Fruit fly (Drosophila melanogaster) whole organism, adult: ENCODE results near the gene Atg18a.

Experiments used
- CG11617 ChIP-seq: fragments of 200-800 bp; sonication (Bioruptor generic); optimal IDR thresholded peaks from 2 replicates; lab custom pipeline; 2017; ENCODE audit warnings: mild to moderate bottlenecking, missing biosample characterization, missing genetic modification reagents, missing genetic modification characterization
- CG12768 ChIP-seq: fragments of 200-800 bp; sonication (Bioruptor generic); optimal IDR thresholded peaks from 2 replicates; lab custom pipeline; 2017; ENCODE audit warnings: missing biosample characterization, missing genetic modification characterization, mild to moderate bottlenecking, moderate library complexity, missing genetic modification reagents
- CG14711 ChIP-seq: fragments of 200-800 bp; sonication (Bioruptor generic); optimal IDR thresholded peaks from 2 replicates; lab custom pipeline; 2018; ENCODE audit warnings: missing biosample characterization, mild to moderate bottlenecking, missing genetic modification characterization, moderate library complexity
- CG1620 ChIP-seq: fragments of 200-800 bp; sonication (Bioruptor generic); optimal IDR thresholded peaks from 2 replicates; lab custom pipeline; 2016; ENCODE audit warnings: missing biosample characterization, missing genetic modification characterization
- CG33017 ChIP-seq: fragments of 200-800 bp; sonication (Bioruptor generic); optimal IDR thresholded peaks from 2 replicates; lab custom pipeline; 2018; ENCODE audit warnings: missing biosample characterization, mild to moderate bottlenecking, missing genetic modification characterization, moderate library complexity
- CG5204 ChIP-seq: fragments of 200-800 bp; sonication (Bioruptor generic); optimal IDR thresholded peaks from 2 replicates; lab custom pipeline; 2016; ENCODE audit warnings: missing biosample characterization, missing genetic modification characterization
- CG7045 ChIP-seq: fragments of 200-800 bp; sonication (Bioruptor generic); optimal IDR thresholded peaks from 2 replicates; lab custom pipeline; 2017; ENCODE audit warnings: missing biosample characterization, mild to moderate bottlenecking, missing genetic modification characterization
- CG7101 ChIP-seq: fragments of 200-800 bp; sonication (Bioruptor generic); optimal IDR thresholded peaks from 2 replicates; lab custom pipeline; 2018; ENCODE audit warnings: missing biosample characterization, mild to moderate bottlenecking, missing genetic modification characterization, moderate library complexity
- Clk ChIP-seq: fragments of 200-800 bp; sonication (Bioruptor generic); optimal IDR thresholded peaks from 2 replicates; lab custom pipeline; 2017; ENCODE audit warnings: missing biosample characterization, missing genetic modification characterization
- Crg-1 ChIP-seq: fragments of 200-800 bp; sonication (Bioruptor generic); optimal IDR thresholded peaks from 2 replicates; lab custom pipeline; 2016; ENCODE audit warnings: missing biosample characterization, missing genetic modification characterization
- Hr96 ChIP-seq: fragments of 200-800 bp; sonication (Bioruptor generic); optimal IDR thresholded peaks from 2 replicates; lab custom pipeline; 2016; ENCODE audit warnings: missing biosample characterization, missing genetic modification characterization
- Mnt ChIP-seq: fragments of 200-800 bp; sonication (Bioruptor generic); optimal IDR thresholded peaks from 2 replicates; lab custom pipeline; 2016; ENCODE audit warnings: missing biosample characterization, mild to moderate bottlenecking, missing genetic modification characterization
- bab1 ChIP-seq: fragments of 200-800 bp; sonication (Bioruptor generic); optimal IDR thresholded peaks from 3 replicates; lab custom pipeline; 2019; ENCODE audit warnings: missing biosample characterization, mild to moderate bottlenecking, missing genetic modification characterization, moderate library complexity
- cic ChIP-seq: fragments of 200-800 bp; sonication (Bioruptor generic); optimal IDR thresholded peaks from 2 replicates; lab custom pipeline; 2017; ENCODE audit warnings: missing biosample characterization, mild to moderate bottlenecking, missing genetic modification characterization, moderate library complexity
- cnc ChIP-seq, 2 experiments: fragments of >200 bp; optimal IDR thresholded peaks; 2 replicates each; lab custom pipeline; 2017
- kay ChIP-seq: fragments of 200-800 bp; sonication (Bioruptor generic); peaks from one replicate; lab custom pipeline; 2016; ENCODE audit warnings: missing biosample characterization, missing genetic modification characterization, borderline replicate concordance
- ovo ChIP-seq: fragments of 200-800 bp; sonication (Bioruptor generic); optimal IDR thresholded peaks from 2 replicates; lab custom pipeline; 2016; ENCODE audit warnings: missing biosample characterization, missing genetic modification characterization
- pad ChIP-seq: fragments of 200-800 bp; sonication (Bioruptor generic); optimal IDR thresholded peaks from 3 replicates; lab custom pipeline; 2017; ENCODE audit warnings: missing biosample characterization, missing genetic modification characterization, mild to moderate bottlenecking, moderate library complexity, missing genetic modification reagents
- tj ChIP-seq: fragments of 200-800 bp; sonication (Bioruptor generic); optimal IDR thresholded peaks from 3 replicates; lab custom pipeline; 2017; ENCODE audit warnings: missing biosample characterization, mild to moderate bottlenecking, missing genetic modification characterization, moderate library complexity
- toe ChIP-seq: fragments of 200-800 bp; sonication (Bioruptor generic); optimal IDR thresholded peaks from 2 replicates; lab custom pipeline; 2016; ENCODE audit warnings: missing biosample characterization, missing genetic modification characterization

The Atg18a gene

DNA sequence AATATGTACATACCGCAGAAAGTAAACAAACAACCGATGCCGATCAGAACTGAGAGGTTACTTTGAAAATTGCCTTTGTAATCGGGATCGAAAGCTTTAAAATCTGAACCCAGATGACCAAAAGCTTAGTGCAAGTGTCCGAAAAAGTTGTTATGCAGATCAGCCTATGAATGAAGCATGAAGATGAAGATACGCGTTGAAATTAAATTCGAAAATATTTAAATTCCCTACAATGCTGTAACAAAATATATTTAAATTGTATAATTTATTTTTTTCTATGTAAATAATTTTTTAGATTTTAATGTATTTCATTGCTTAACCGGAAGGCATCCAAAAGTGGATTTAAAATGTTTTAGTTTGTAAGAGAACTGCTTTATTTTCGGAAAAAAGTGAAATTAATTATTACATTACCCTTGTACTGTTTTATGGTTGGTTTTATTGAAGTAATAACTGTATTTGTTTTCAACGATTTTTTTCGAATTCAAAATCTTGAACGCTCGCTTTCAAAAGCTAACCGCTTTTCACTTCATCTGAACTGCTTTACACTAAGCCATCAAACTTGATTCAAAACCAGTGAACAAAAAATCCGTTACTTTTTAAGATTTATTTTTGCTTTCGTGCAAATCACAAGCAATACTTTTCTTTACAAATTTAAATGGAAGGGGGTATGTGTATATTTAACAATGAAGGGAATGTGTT lies 26.8 kb upstream of the Atg18a start, which contains the start of gene CG43886:
Gene CG43886 (minus strand): TSS at position 51 of the 699 bp plus-strand sequence.
- no peak for TF ChIP-seq CG12768 (GFP tag; lab: Kevin White, UChicago)
- TF ChIP-seq toe (GFP tag; lab: Kevin White, UChicago) = no peak
- TF ChIP-seq tj (GFP tag; lab: Kevin White, UChicago) = peak; percentile 39

DNA sequence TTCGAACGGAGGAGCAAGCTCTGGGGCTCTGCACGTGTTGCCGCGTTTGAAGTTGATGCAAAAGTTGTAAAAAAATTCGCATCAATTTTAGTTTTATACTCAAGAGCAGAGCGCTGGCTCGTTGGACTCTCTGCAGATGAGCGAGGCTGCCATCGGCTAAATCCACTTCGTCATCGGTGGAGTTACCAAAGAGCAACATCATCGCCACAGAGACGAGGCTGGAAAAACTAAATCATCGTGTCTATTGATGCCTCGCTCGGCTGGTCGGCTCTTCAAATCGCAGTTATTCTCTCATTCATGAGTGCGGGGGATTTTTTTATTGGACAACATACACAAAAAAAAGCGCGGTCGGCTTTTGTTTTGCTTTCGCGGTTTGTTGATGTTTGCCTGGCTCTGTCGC lies 21.2 kb upstream of the Atg18a start, which contains the start of gene CG13675:
Gene CG13675 (minus strand): TSS at position 83 of the 400 bp plus-strand sequence.
- no peak for TF ChIP-seq Clk (GFP tag; lab: Kevin White, UChicago)
- no peak for TF ChIP-seq tj (GFP tag; lab: Kevin White, UChicago)
- TF ChIP-seq CG7045 (GFP tag; lab: Kevin White, UChicago) = no peak
- no peak for TF ChIP-seq Crg-1 (GFP tag; lab: Kevin White, UChicago)
- TF ChIP-seq CG5204 (GFP tag; lab: Kevin White, UChicago) = no peak
- no peak for TF ChIP-seq Mnt (GFP tag; lab: Kevin White, UChicago)
- TF ChIP-seq Hr96 (GFP tag; lab: Kevin White, UChicago) = no peak
- no peak for TF ChIP-seq CG14711

DNA sequence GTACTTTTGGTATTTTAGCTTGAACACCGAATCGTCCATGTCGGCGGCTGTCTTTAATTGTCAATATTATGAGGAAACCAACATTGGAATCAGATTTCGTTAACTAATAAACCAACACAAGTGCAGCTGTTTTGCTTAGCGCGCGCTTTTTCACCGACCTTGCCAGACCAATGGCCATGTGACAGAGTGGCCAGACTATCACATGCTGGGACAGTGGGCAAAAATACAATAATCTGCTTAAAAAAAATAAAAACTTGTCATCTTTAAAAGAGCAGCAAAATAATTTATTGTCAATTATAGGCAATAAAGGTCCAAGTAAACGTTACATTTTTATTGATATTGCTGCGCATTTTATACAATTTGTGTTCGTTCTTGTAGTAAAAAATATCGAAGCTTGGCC lies 10.8 kb upstream of the Atg18a start, which contains the start of gene RecQ4:
Gene RecQ4 (minus strand): TSS at position 161 of the 400 bp plus-strand sequence.
- TF ChIP-seq tj (GFP tag; lab: Kevin White, UChicago) (peak; percentile 97), CG14711 (no peak), CG12768 (GFP tag; lab: Kevin White, UChicago) (no peak), bab1 (GFP tag; lab: Kevin White, UChicago) (peak; percentile 35)

DNA sequence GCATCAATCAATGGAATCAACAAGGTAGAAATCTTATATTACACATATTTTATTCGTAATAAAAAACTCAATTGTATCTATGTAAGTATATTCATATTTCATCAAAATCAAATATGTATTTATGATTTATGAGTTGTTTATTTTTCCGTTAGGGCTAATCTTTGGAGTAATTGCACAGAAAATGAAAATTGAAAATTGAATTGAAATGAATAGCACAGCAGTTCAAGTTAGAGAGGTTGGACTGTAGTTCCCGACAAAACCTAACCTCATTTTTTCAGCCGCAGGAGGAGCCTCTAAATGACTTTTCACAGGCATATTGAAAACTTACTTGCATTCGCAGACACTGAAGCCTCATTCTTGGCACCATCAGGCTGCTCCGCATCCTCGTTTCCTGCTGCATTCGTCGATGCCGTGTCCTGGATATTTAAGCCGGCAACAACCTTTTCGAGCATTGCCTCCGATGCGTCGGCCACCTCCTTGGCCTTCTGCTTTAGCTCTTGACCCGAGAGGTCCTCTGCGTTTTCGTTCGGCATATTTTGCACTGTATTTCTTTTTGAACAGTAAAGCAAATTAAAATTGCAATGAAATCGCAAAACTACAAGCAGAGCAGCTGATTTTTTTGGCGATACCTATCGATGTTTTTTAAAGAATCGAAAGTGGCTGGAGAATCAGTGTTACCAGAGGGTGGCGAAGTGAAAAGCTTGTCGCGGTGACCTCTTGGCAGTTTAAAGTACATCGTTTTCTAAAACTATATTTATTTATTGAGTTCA lies 8.7 kb upstream of the Atg18a start, which contains the start of gene Nmt:
Gene Nmt (minus strand): TSS at position 635 of the 770 bp plus-strand sequence.
- TF ChIP-seq CG33017 (tag; lab: Kevin White, UChicago) (peak; percentile 32), Clk (GFP tag; lab: Kevin White, UChicago) (no peak), CG14711 (peak; percentile 42), CG7045 (GFP tag; lab: Kevin White, UChicago) (peak; percentile 9), CG7101 (tag; lab: Kevin White, UChicago) (peak; percentile 14), CG12768 (GFP tag; lab: Kevin White, UChicago) (no peak), bab1 (GFP tag; lab: Kevin White, UChicago) (no peak), cic (GFP tag; lab: Kevin White, UChicago) (peak; percentile 6), toe (GFP tag; lab: Kevin White, UChicago) (no peak), tj (GFP tag; lab: Kevin White, UChicago) (peak; percentile 6), CG11617 (GFP tag; lab: Kevin White, UChicago) (peak; percentile 2)

DNA sequence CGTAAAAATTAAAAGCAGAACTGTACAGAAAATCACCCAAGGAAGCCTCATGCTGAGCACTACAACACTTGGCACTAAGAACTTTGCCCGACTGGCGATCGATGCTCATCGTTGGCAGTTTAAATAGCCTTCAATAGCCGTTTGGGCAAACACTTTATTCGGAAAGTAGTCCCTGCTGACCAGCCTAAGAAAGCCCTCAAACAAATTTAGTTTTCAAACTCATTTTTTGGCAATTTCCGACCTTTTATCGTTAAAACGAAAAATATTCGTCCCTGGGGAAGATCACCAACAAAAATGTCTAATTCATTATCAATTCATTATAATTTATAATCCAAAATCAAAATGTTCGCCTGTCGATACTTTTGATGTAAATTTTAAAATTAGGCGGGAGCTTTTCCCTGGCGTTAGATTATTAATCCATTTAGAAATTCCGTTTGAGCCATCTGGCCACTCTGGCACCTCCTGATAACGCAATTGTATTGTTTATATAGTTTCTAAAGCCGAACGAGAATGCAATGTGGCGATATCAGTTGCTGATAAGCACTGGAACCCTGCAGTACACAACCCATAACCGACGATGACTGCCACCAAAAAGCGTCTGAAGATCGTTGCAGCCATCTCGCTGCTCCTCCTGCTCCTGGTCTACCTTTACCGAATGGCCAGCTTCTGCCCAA lies 6.1 kb upstream of the Atg18a start, which contains the start of the genes mthl7 and Uxs:
Gene mthl7 (minus strand): TSS at position 51 of the 674 bp plus-strand sequence.
Gene Uxs (plus strand): TSS at position 460 of the 674 bp plus-strand sequence.
- TF ChIP-seq bab1 (GFP tag; lab: Kevin White, UChicago) (peak; percentile 32), Hr96 (GFP tag; lab: Kevin White, UChicago) (no peak), CG14711 (peak; percentile 4), cic (GFP tag; lab: Kevin White, UChicago) (peak; percentile 84), Mnt (GFP tag; lab: Kevin White, UChicago) (peak; percentile 53)

DNA sequence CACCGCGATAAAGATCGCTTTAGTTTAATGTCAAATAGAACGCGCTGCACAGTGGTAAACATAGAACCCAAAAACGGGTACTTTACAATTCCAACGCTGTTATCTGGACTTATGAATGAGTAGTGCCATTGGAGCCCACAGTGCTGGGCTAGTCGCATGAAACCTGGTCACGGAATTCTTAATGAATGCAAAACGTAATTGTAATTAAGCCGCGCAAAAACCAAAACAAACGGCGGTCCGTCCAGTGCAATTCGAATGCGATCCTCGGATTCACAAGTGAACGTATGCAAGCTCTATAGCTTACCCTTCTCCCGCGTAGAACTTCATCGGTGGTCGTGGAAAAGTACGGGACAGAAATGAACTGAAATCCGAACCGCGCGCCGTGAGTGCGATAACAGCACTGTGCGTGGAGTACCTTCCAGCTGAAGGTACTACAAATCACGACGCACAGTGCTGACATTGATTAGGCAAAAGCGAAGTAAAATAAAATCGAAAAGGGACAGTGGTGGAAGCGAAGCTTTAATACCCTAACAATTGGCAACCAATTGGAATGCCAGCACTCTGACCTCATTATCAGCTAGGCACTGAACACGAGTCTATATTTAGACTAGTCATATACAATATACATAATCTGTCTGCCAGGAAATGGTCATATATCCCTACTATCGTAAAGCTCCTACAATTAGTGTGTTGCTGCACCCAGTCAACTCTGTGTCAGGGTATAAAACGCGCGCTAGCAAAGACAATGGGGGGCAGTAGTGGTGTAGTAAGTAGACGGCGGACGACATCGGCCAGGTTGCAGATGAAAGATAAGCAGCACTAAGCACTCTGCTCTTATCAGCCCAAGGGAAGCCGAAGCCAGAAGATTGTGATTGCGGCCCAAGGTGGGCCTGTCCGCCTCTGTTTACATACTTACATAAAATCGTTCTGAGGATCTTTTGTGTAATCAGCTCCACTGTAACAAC lies 1.1 kb upstream of the Atg18a start:
- TF ChIP-seq Mnt (GFP tag; lab: Kevin White, UChicago) (peak; percentile 37), toe (GFP tag; lab: Kevin White, UChicago) (no peak), CG7045 (GFP tag; lab: Kevin White, UChicago) (peak; percentile 27), CG11617 (GFP tag; lab: Kevin White, UChicago) (peak; percentile 81), tj (GFP tag; lab: Kevin White, UChicago) (peak; percentile 55), CG1620 (GFP tag; lab: Kevin White, UChicago) (peak; percentile 28), CG33017 (tag; lab: Kevin White, UChicago) (peak; percentile 60), cic (GFP tag; lab: Kevin White, UChicago) (peak; percentile 94), CG14711 (peak; percentile 20), CG7101 (tag; lab: Kevin White, UChicago) (peak; percentile 40), kay (GFP tag; lab: Kevin White, UChicago) (no peak), CG5204 (GFP tag; lab: Kevin White, UChicago) (no peak), Hr96 (GFP tag; lab: Kevin White, UChicago) (peak; percentile 73), CG12768 (GFP tag; lab: Kevin White, UChicago) (peak; percentile 70), Crg-1 (GFP tag; lab: Kevin White, UChicago) (peak; percentile 24), cnc (optimal IDR thresholded peaks at IDR 0.05; lab: Kevin White, UChicago) (no peak), bab1 (GFP tag; lab: Kevin White, UChicago) (peak; percentile 5), Clk (GFP tag; lab: Kevin White, UChicago) (peak; percentile 15), pad (GFP tag; lab: Kevin White, UChicago) (peak; percentile 20), ovo (GFP tag; lab: Kevin White, UChicago) (no peak)
